Worm (Caenorhabditis elegans) whole organism, L1 larva: ENCODE measurements around the gene copb-2.
A peak's percentile ranks its signal among the peaks of the same experiment; 100 is the strongest.

Source experiments
- F16B12.6 ChIP-seq: fragments of 150-350 bp; optimal IDR thresholded peaks from 2 replicates; lab custom pipeline; 2014; ENCODE audit warnings: missing biosample characterization, missing genetic modification characterization
- Y116A8C.19 ChIP-seq: sonication (generic microtip); optimal IDR thresholded peaks from 2 replicates; lab custom pipeline; 2016; ENCODE audit warnings: missing compliant biosample characterization, missing genetic modification characterization, borderline replicate concordance
- alr-1 ChIP-seq: fragments of 200-800 bp; sonication (Bioruptor generic); optimal IDR thresholded peaks from 2 replicates; lab custom pipeline; 2018; ENCODE audit warnings: borderline replicate concordance, mild to moderate bottlenecking, missing genetic modification characterization, missing compliant biosample characterization
- blmp-1 ChIP-seq: fragments of 150-350 bp; optimal IDR thresholded peaks from 2 replicates; lab custom pipeline; 2014; ENCODE audit warnings: missing biosample characterization, missing genetic modification characterization
- ceh-8 ChIP-seq: fragments of 200-800 bp; sonication (Bioruptor generic); optimal IDR thresholded peaks from 2 replicates; lab custom pipeline; 2018; ENCODE audit warnings: mild to moderate bottlenecking, missing genetic modification characterization, moderate library complexity, missing compliant biosample characterization
- ceh-90 ChIP-seq: sonication (generic microtip); optimal IDR thresholded peaks from 2 replicates; lab custom pipeline; 2016; ENCODE audit warnings: missing genetic modification characterization, missing compliant biosample characterization
- dpl-1 ChIP-seq, 3 experiments: fragments of 150-350 bp in 2 of 3; sonication (generic microtip) in 1 of 3; optimal IDR thresholded peaks; 2 replicates each; lab custom pipeline; 2014 to 2017; ENCODE audit warnings: missing biosample characterization in 3 of 3, missing genetic modification characterization in 3 of 3, missing genetic modification reagents in 3 of 3
- dsc-1 ChIP-seq: sonication (generic microtip); optimal IDR thresholded peaks from 2 replicates; lab custom pipeline; 2016; ENCODE audit warnings: mild to moderate bottlenecking, missing genetic modification characterization, missing compliant biosample characterization
- efl-1 ChIP-seq, 4 experiments: fragments of 150-350 bp; optimal IDR thresholded peaks in 3 of 4; peaks in 1 of 4; 1 replicate in 1 of 4; 2 replicates in 3 of 4; lab custom pipeline; 2014; ENCODE audit warnings: missing biosample characterization in 2 of 4, missing genetic modification characterization in 2 of 4, missing genetic modification reagents in 2 of 4
- egl-13 ChIP-seq: sonication (generic microtip); optimal IDR thresholded peaks from 2 replicates; lab custom pipeline; 2016; ENCODE audit warnings: missing genotype, missing genetic modification reagents, missing genetic modification characterization, missing compliant biosample characterization
- hlh-17 ChIP-seq: fragments of 200-800 bp; sonication (Bioruptor generic); optimal IDR thresholded peaks from 2 replicates; lab custom pipeline; 2018; ENCODE audit warnings: missing genetic modification characterization, mild to moderate bottlenecking, missing compliant biosample characterization, moderate library complexity, borderline replicate concordance
- hpl-2 ChIP-seq: fragments of 150-350 bp; optimal IDR thresholded peaks from 2 replicates; lab custom pipeline; 2014; ENCODE audit warnings: missing biosample characterization, missing genetic modification reagents, missing genetic modification characterization
- lin-14 ChIP-seq: fragments of 200-800 bp; sonication (Bioruptor generic); optimal IDR thresholded peaks from 2 replicates; lab custom pipeline; 2018; ENCODE audit warnings: mild to moderate bottlenecking, missing genetic modification characterization, moderate library complexity, missing compliant biosample characterization
- lsy-2 ChIP-seq, 2 experiments: fragments of 150-350 bp; optimal IDR thresholded peaks; 2 replicates each; lab custom pipeline; 2014; ENCODE audit warnings: missing biosample characterization in 2 of 2, missing genetic modification characterization in 2 of 2
- mab-9 ChIP-seq: fragments of 200-800 bp; sonication (Bioruptor generic); IDR thresholded peaks from 2 replicates; pipeline ENCODE4 v1.3.6; 2022; ENCODE audit warnings: missing genetic modification reagents, missing genetic modification characterization, missing compliant biosample characterization
- mdl-1 ChIP-seq, 2 experiments: fragments of 150-350 bp; optimal IDR thresholded peaks; 2 replicates each; lab custom pipeline; 2014 to 2017; ENCODE audit warnings: missing biosample characterization in 2 of 2, missing genetic modification characterization in 2 of 2, inconsistent platforms in 1 of 2
- mef-2 ChIP-seq: fragments of 150-350 bp; optimal IDR thresholded peaks from 2 replicates; lab custom pipeline; 2014; ENCODE audit warnings: missing biosample characterization, missing genetic modification characterization
- nhr-11 ChIP-seq: fragments of 150-350 bp; optimal IDR thresholded peaks from 2 replicates; lab custom pipeline; 2014; ENCODE audit warnings: missing biosample characterization, missing genetic modification characterization
- nhr-19 ChIP-seq: fragments of 200-800 bp; sonication (Bioruptor generic); conservative IDR thresholded peaks from 2 replicates; pipeline ENCODE4 v1.3.6; 2022; ENCODE audit warnings: missing genetic modification characterization, missing compliant biosample characterization
- nhr-28 ChIP-seq: fragments of 150-350 bp; optimal IDR thresholded peaks from 2 replicates; lab custom pipeline; 2014; ENCODE audit warnings: missing biosample characterization, missing genetic modification characterization
- nhr-47 ChIP-seq: sonication (generic microtip); optimal IDR thresholded peaks from 2 replicates; lab custom pipeline; 2016; ENCODE audit warnings: mild to moderate bottlenecking, missing genetic modification characterization, moderate library complexity, missing compliant biosample characterization
- nhr-76 ChIP-seq: sonication (generic microtip); optimal IDR thresholded peaks from 2 replicates; lab custom pipeline; 2017; ENCODE audit warnings: missing biosample characterization, missing genetic modification characterization
- nhr-77 ChIP-seq: fragments of 150-350 bp; optimal IDR thresholded peaks from 2 replicates; lab custom pipeline; 2014; ENCODE audit warnings: missing biosample characterization, missing genetic modification characterization
- nhr-84 ChIP-seq: sonication (generic microtip); optimal IDR thresholded peaks from 2 replicates; lab custom pipeline; 2017; ENCODE audit warnings: missing biosample characterization, missing genetic modification characterization
- pax-3 ChIP-seq: fragments of 200-800 bp; sonication (Bioruptor generic); optimal IDR thresholded peaks from 2 replicates; lab custom pipeline; 2018; ENCODE audit warnings: mild to moderate bottlenecking, missing genetic modification characterization, moderate library complexity, missing compliant biosample characterization
- rnt-1 ChIP-seq: sonication (generic microtip); optimal IDR thresholded peaks from 2 replicates; lab custom pipeline; 2016; ENCODE audit warnings: mild to moderate bottlenecking, missing genetic modification characterization, moderate library complexity, missing compliant biosample characterization
- snpc-4 ChIP-seq: fragments of 150-350 bp; optimal IDR thresholded peaks from 2 replicates; lab custom pipeline; 2014; ENCODE audit warnings: missing biosample characterization, missing genetic modification characterization
- snu-23 ChIP-seq: sonication (generic microtip); optimal IDR thresholded peaks from 2 replicates; lab custom pipeline; 2016; ENCODE audit warnings: missing genetic modification characterization, missing compliant biosample characterization
- sptf-1 ChIP-seq: fragments of 150-350 bp; optimal IDR thresholded peaks from 2 replicates; lab custom pipeline; 2014; ENCODE audit warnings: missing biosample characterization, missing genetic modification characterization
- unc-30 ChIP-seq: sonication (generic microtip); optimal IDR thresholded peaks from 2 replicates; lab custom pipeline; 2017; ENCODE audit warnings: missing biosample characterization, missing genetic modification characterization
- unc-98 ChIP-seq: fragments of 200-800 bp; sonication (Bioruptor generic); IDR thresholded peaks from 2 replicates; pipeline ENCODE4 v1.3.6; 2022; ENCODE audit warnings: missing genetic modification characterization, missing compliant biosample characterization
- xbp-1 ChIP-seq: sonication (generic microtip); optimal IDR thresholded peaks from 2 replicates; lab custom pipeline; 2016; ENCODE audit warnings: missing genetic modification characterization, missing compliant biosample characterization
- ztf-4 ChIP-seq: fragments of 150-350 bp; optimal IDR thresholded peaks from 2 replicates; lab custom pipeline; 2014; ENCODE audit warnings: missing biosample characterization, missing genetic modification characterization

Gene copb-2

ce11 chrIV:9444417-9445026 lies 15.0 kb upstream of the copb-2 start (continued):
- peak; percentile 88 for TF ChIP-seq mab-9
- TF ChIP-seq unc-30 (tag; lab: Kevin White, UChicago), result no peak
- TF ChIP-seq hpl-2 (GFP tag; lab: Kevin White, UChicago), result peak; percentile 88
- TF ChIP-seq unc-98 (GFP tag; lab: Robert Waterston, UW), result 0 out of 2 replicates have a peak, but pooled peaks have one; percentile 19
- peak; percentile 56 to 78 (median 70) for TF ChIP-seq dpl-1 (GFP tag; optimal IDR thresholded peaks at IDR 0.05; lab: Kevin White, UChicago)
- TF ChIP-seq nhr-47 (tag; lab: Kevin White, UChicago), result peak; percentile 97
- TF ChIP-seq alr-1 (tag; lab: Kevin White, UChicago), result no peak
- peak; percentile 85 for TF ChIP-seq pax-3
- TF ChIP-seq ztf-4, result peak; percentile 83
- TF ChIP-seq nhr-77 (tag; lab: Kevin White, UChicago), result peak; percentile 96
- peak; percentile 77 for TF ChIP-seq ceh-8 (GFP tag; lab: Kevin White, UChicago)
- peak; percentile 57 for TF ChIP-seq hlh-17 (GFP tag; lab: Kevin White, UChicago)
- TF ChIP-seq nhr-84 (tag; lab: Kevin White, UChicago), result no peak

ce11 chrIV:9445407-9445806 lies 14.1 kb upstream of the copb-2 start, which contains the start of gene hsp-12.3:
TSS of gene hsp-12.3 (minus strand) at chrIV:9445507.
- no peak for TF ChIP-seq sptf-1
- TF ChIP-seq ceh-8 (GFP tag; lab: Kevin White, UChicago), result no peak
- no peak for TF ChIP-seq nhr-76 (tag; lab: Kevin White, UChicago)
- TF ChIP-seq Y116A8C.19 (tag; lab: Kevin White, UChicago), result no peak
- no peak for TF ChIP-seq nhr-11 (tag; lab: Kevin White, UChicago)
- TF ChIP-seq nhr-84 (tag; lab: Kevin White, UChicago), result no peak
- TF ChIP-seq, all 84 proteins: peak for 0

ce11 chrIV:9447209-9447608 lies 12.3 kb upstream of the copb-2 start, which contains the start of gene hsp-12.6:
TSS of gene hsp-12.6 (minus strand) at chrIV:9447228.
- peak; percentile 63 for TF ChIP-seq dsc-1 (tag; lab: Kevin White, UChicago)
- TF ChIP-seq ceh-90, result no peak
- no peak for TF ChIP-seq egl-13
- TF ChIP-seq lin-14 (GFP tag; lab: Kevin White, UChicago), result peak; percentile 79
- peak; percentile 19 for TF ChIP-seq mef-2 (tag; lab: Kevin White, UChicago)
- TF ChIP-seq lsy-2 (tag; optimal IDR thresholded peaks at IDR 0.05; lab: Kevin White, UChicago), result peak; percentile 17 to 75
- peak; percentile 54 for TF ChIP-seq snpc-4 (tag; lab: Kevin White, UChicago)
- TF ChIP-seq snu-23 (GFP tag; lab: Kevin White, UChicago), result peak; percentile 27
- TF ChIP-seq nhr-19 (GFP tag; lab: Robert Waterston, UW), result peak; percentile 27; the same call in 1 of the 2 replicates
- peak; percentile 52 for TF ChIP-seq rnt-1 (tag; lab: Kevin White, UChicago)
- TF ChIP-seq mdl-1 (tag; optimal IDR thresholded peaks at IDR 0.05; lab: Kevin White, UChicago), result peak in 1 of 2 experiments; percentile 31
- no peak for TF ChIP-seq efl-1 (optimal IDR thresholded peaks at IDR 0.05; lab: Kevin White, UChicago)
- TF ChIP-seq efl-1 (GFP tag; optimal IDR thresholded peaks at IDR 0.05 in 1 of 2; lab: Kevin White, UChicago), result peak in 1 of 2 experiments; percentile 88
- TF ChIP-seq nhr-84 (tag; lab: Kevin White, UChicago), result no peak
- TF ChIP-seq xbp-1 (tag; lab: Kevin White, UChicago), result no peak
- TF ChIP-seq F16B12.6 (tag; lab: Kevin White, UChicago), result no peak

ce11 chrIV:9450375-9450774 lies 9.2 kb upstream of the copb-2 start, which contains the start of gene cpin-1:
TSS of gene cpin-1 (plus strand) at chrIV:9450675.
- TF ChIP-seq nhr-84 (tag; lab: Kevin White, UChicago), result no peak
- TF ChIP-seq blmp-1, result peak; percentile 18
- TF ChIP-seq nhr-28 (tag; lab: Kevin White, UChicago), result no peak
- TF ChIP-seq nhr-19 (GFP tag; lab: Robert Waterston, UW), result no peak
- no peak for TF ChIP-seq efl-1 (optimal IDR thresholded peaks at IDR 0.05; lab: Kevin White, UChicago)
- TF ChIP-seq efl-1 (GFP tag; optimal IDR thresholded peaks at IDR 0.05 in 1 of 2; lab: Kevin White, UChicago), result peak in 1 of 2 experiments; percentile 89
- TF ChIP-seq, all 84 proteins: peak for 2
